Fruit fly (Drosophila melanogaster) whole organism, prepupa: ENCODE data around the gene CG3184.
A peak's percentile ranks its signal among the peaks of the same experiment; 100 is the strongest.

ENCODE experiments used
- CG10631 ChIP-seq: fragments of 200-800 bp; sonication (Bioruptor generic); optimal IDR thresholded peaks from 2 replicates; lab custom pipeline; 2016; ENCODE audit warnings: missing biosample characterization, missing genetic modification characterization
- CG11762 ChIP-seq: fragments of 200-800 bp; sonication (Bioruptor generic); optimal IDR thresholded peaks from 3 replicates; lab custom pipeline; 2016; ENCODE audit warnings: missing biosample characterization, missing genetic modification characterization; ENCODE audit not compliant: insufficient read depth
- CG11902 ChIP-seq: fragments of 200-800 bp; sonication (Bioruptor generic); optimal IDR thresholded peaks from 3 replicates; lab custom pipeline; 2016; ENCODE audit warnings: missing biosample characterization, missing genetic modification characterization
- CG15336 ChIP-seq: fragments of 200-800 bp; sonication (Bioruptor generic); IDR thresholded peaks from 2 replicates; pipeline ENCODE4 v1.3.6; 2022; ENCODE audit warnings: missing biosample characterization, missing genetic modification characterization
- CG1621 ChIP-seq: fragments of 200-800 bp; sonication (Bioruptor generic); optimal IDR thresholded peaks from 3 replicates; lab custom pipeline; 2018; ENCODE audit warnings: missing biosample characterization, mild to moderate bottlenecking, missing genetic modification characterization
- CG16779 ChIP-seq: fragments of 200-800 bp; sonication (Bioruptor generic); optimal IDR thresholded peaks from 3 replicates; lab custom pipeline; 2017; ENCODE audit warnings: missing biosample characterization, mild to moderate bottlenecking, missing genetic modification characterization
- CG3032 ChIP-seq: fragments of 200-800 bp; optimal IDR thresholded peaks from 2 replicates; lab custom pipeline; 2019; ENCODE audit warnings: missing biosample characterization, mild to moderate bottlenecking, missing genetic modification characterization, moderate library complexity
- CG31627 ChIP-seq: fragments of 200-800 bp; sonication (Bioruptor generic); optimal IDR thresholded peaks from 3 replicates; lab custom pipeline; 2016; ENCODE audit warnings: missing biosample characterization, missing genetic modification characterization
- CG32006 ChIP-seq: fragments of 200-800 bp; sonication (Bioruptor generic); optimal IDR thresholded peaks from 3 replicates; lab custom pipeline; 2017; ENCODE audit warnings: missing biosample characterization, mild to moderate bottlenecking, missing genetic modification characterization
- CG34406 ChIP-seq: fragments of 200-800 bp; sonication (Bioruptor generic); optimal IDR thresholded peaks from 3 replicates; lab custom pipeline; 2016; ENCODE audit warnings: missing biosample characterization, missing genetic modification characterization
- CG3919 ChIP-seq: fragments of 200-800 bp; sonication (Bioruptor generic); optimal IDR thresholded peaks from 3 replicates; lab custom pipeline; 2016; ENCODE audit warnings: missing biosample characterization, missing genetic modification characterization
- CG4318 ChIP-seq: fragments of 200-800 bp; sonication (Bioruptor generic); optimal IDR thresholded peaks from 3 replicates; lab custom pipeline; 2017; ENCODE audit warnings: missing biosample characterization, mild to moderate bottlenecking, missing genetic modification characterization
- CG6163 ChIP-seq: fragments of 200-800 bp; sonication (Bioruptor generic); IDR thresholded peaks from 3 replicates; pipeline ENCODE4 v1.3.6; 2022; ENCODE audit warnings: missing biosample characterization, missing genetic modification characterization
- CG6276 ChIP-seq: fragments of 200-800 bp; sonication (Bioruptor generic); optimal IDR thresholded peaks from 2 replicates; lab custom pipeline; 2017; ENCODE audit warnings: missing biosample characterization, mild to moderate bottlenecking, missing genetic modification characterization
- CG6792 ChIP-seq: fragments of 200-800 bp; sonication (Bioruptor generic); optimal IDR thresholded peaks from 3 replicates; lab custom pipeline; 2016; ENCODE audit warnings: missing biosample characterization, missing genetic modification characterization
- CG6808 ChIP-seq: fragments of 200-800 bp; sonication (Bioruptor generic); optimal IDR thresholded peaks from 3 replicates; lab custom pipeline; 2017; ENCODE audit warnings: missing biosample characterization, missing genetic modification characterization, mild to moderate bottlenecking, moderate library complexity, missing genetic modification reagents
- CG6854 ChIP-seq: fragments of 200-800 bp; sonication (Bioruptor generic); optimal IDR thresholded peaks from 2 replicates; lab custom pipeline; 2017; ENCODE audit warnings: missing biosample characterization, mild to moderate bottlenecking, missing genetic modification characterization
- CG7368 ChIP-seq: fragments of 200-800 bp; sonication (Bioruptor generic); optimal IDR thresholded peaks from 3 replicates; lab custom pipeline; 2016; ENCODE audit warnings: missing biosample characterization, missing genetic modification characterization
- CG8119 ChIP-seq: fragments of 200-800 bp; sonication (Bioruptor generic); IDR thresholded peaks from 3 replicates; pipeline ENCODE4 v1.3.6; 2022; ENCODE audit warnings: missing biosample characterization, missing genetic modification characterization
- CG8319 ChIP-seq: fragments of 200-800 bp; sonication (Bioruptor generic); optimal IDR thresholded peaks from 3 replicates; lab custom pipeline; 2016; ENCODE audit warnings: missing biosample characterization, missing genetic modification characterization
- Eip75B ChIP-seq: fragments of 200-800 bp; sonication (Bioruptor generic); optimal IDR thresholded peaks from 3 replicates; lab custom pipeline; 2016; ENCODE audit warnings: missing biosample characterization, missing genetic modification characterization
- Eip78C ChIP-seq: fragments of 200-800 bp; sonication (Bioruptor generic); peaks from one replicate; lab custom pipeline; 2016; ENCODE audit warnings: missing biosample characterization, missing genetic modification characterization
- Eip93F ChIP-seq: fragments of 200-800 bp; sonication (Bioruptor generic); optimal IDR thresholded peaks from 2 replicates; lab custom pipeline; 2016; ENCODE audit warnings: missing biosample characterization, mild to moderate bottlenecking, missing genetic modification characterization
- Ets21C ChIP-seq: fragments of 200-800 bp; sonication (Bioruptor generic); optimal IDR thresholded peaks from 3 replicates; lab custom pipeline; 2016; ENCODE audit warnings: missing biosample characterization, missing genetic modification characterization
- Gug ChIP-seq: fragments of 200-800 bp; sonication (Bioruptor generic); IDR thresholded peaks from 2 replicates; pipeline ENCODE4 v1.3.6; 2022; ENCODE audit warnings: missing biosample characterization, missing genetic modification characterization
- Hr38 ChIP-seq: sonication (Bioruptor generic); optimal IDR thresholded peaks from 2 replicates; lab custom pipeline; 2016; ENCODE audit warnings: missing biosample characterization, missing genetic modification characterization
- Hr39 ChIP-seq: fragments of 200-800 bp; sonication (Bioruptor generic); optimal IDR thresholded peaks from 2 replicates; lab custom pipeline; 2016; ENCODE audit warnings: missing biosample characterization, missing genetic modification characterization
- Hr4 ChIP-seq: fragments of 200-800 bp; sonication (Bioruptor generic); optimal IDR thresholded peaks from 3 replicates; lab custom pipeline; 2016; ENCODE audit warnings: missing biosample characterization, missing genetic modification characterization
- Lpt ChIP-seq: fragments of 200-800 bp; sonication (Bioruptor generic); optimal IDR thresholded peaks from 3 replicates; lab custom pipeline; 2016; ENCODE audit warnings: missing biosample characterization, missing genetic modification characterization
- Met ChIP-seq: fragments of 200-800 bp; sonication (Bioruptor generic); optimal IDR thresholded peaks from 3 replicates; lab custom pipeline; 2016; ENCODE audit warnings: missing biosample characterization, missing genetic modification characterization
- OdsH ChIP-seq: fragments of 200-800 bp; sonication (Bioruptor generic); optimal IDR thresholded peaks from 3 replicates; lab custom pipeline; 2016; ENCODE audit warnings: missing biosample characterization, missing genetic modification characterization
- Smox ChIP-seq: fragments of 200-800 bp; sonication (Bioruptor generic); optimal IDR thresholded peaks from 3 replicates; lab custom pipeline; 2016; ENCODE audit warnings: missing biosample characterization, missing genetic modification characterization
- Sox102F ChIP-seq: fragments of 200-800 bp; sonication (Bioruptor generic); optimal IDR thresholded peaks from 2 replicates; lab custom pipeline; 2016; ENCODE audit warnings: missing biosample characterization, mild to moderate bottlenecking, missing genetic modification characterization
- Sox15 ChIP-seq: fragments of 200-800 bp; sonication (Bioruptor generic); optimal IDR thresholded peaks from 3 replicates; lab custom pipeline; 2016; ENCODE audit warnings: missing biosample characterization, missing genetic modification characterization
- achi ChIP-seq: fragments of 200-800 bp; sonication (Bioruptor generic); optimal IDR thresholded peaks from 3 replicates; lab custom pipeline; 2016; ENCODE audit warnings: missing biosample characterization, missing genetic modification characterization
- cyc ChIP-seq: fragments of 200-800 bp; sonication (Bioruptor generic); optimal IDR thresholded peaks from 3 replicates; lab custom pipeline; 2016; ENCODE audit warnings: missing biosample characterization, missing genetic modification characterization
- dac ChIP-seq: fragments of 200-800 bp; sonication (Bioruptor generic); optimal IDR thresholded peaks from 2 replicates; lab custom pipeline; 2017; ENCODE audit warnings: missing biosample characterization, mild to moderate bottlenecking, missing genetic modification characterization
- esn ChIP-seq: fragments of 200-800 bp; sonication (Bioruptor generic); optimal IDR thresholded peaks from 2 replicates; lab custom pipeline; 2016; ENCODE audit warnings: missing biosample characterization, mild to moderate bottlenecking, missing genetic modification characterization, moderate library complexity
- fd59A ChIP-seq: fragments of 200-800 bp; sonication (Bioruptor generic); optimal IDR thresholded peaks from 2 replicates; lab custom pipeline; 2017; ENCODE audit warnings: missing biosample characterization, mild to moderate bottlenecking, missing genetic modification characterization, missing genetic modification reagents
- fd85E ChIP-seq: fragments of 200-800 bp; sonication (Bioruptor generic); optimal IDR thresholded peaks from 3 replicates; lab custom pipeline; 2016; ENCODE audit warnings: missing biosample characterization, missing genetic modification characterization
- lz ChIP-seq: fragments of 200-800 bp; sonication (Bioruptor generic); optimal IDR thresholded peaks from 3 replicates; lab custom pipeline; 2016; ENCODE audit warnings: missing biosample characterization, missing genetic modification characterization
- pdm3 ChIP-seq: fragments of 200-800 bp; sonication (Bioruptor generic); optimal IDR thresholded peaks from 3 replicates; lab custom pipeline; 2016; ENCODE audit warnings: missing biosample characterization, missing genetic modification characterization
- salr ChIP-seq, 2 experiments: fragments of 200-800 bp; sonication (Bioruptor generic); optimal IDR thresholded peaks; 3 replicates each; lab custom pipeline; 2016 to 2018; ENCODE audit warnings: missing biosample characterization in 2 of 2, missing genetic modification characterization in 2 of 2, mild to moderate bottlenecking in 1 of 2
- ss ChIP-seq, 2 experiments: fragments of 200-800 bp; sonication (Bioruptor generic); optimal IDR thresholded peaks; 2 replicates in 1 of 2; 3 replicates in 1 of 2; lab custom pipeline; 2017 to 2018; ENCODE audit warnings: mild to moderate bottlenecking in 2 of 2, missing biosample characterization in 2 of 2, missing genetic modification characterization in 2 of 2, moderate library complexity in 1 of 2
- svp ChIP-seq: fragments of 200-800 bp; sonication (Bioruptor generic); peaks from one replicate; lab custom pipeline; 2016; ENCODE audit warnings: missing biosample characterization, missing genetic modification characterization
- vri ChIP-seq: fragments of 200-800 bp; sonication (Bioruptor generic); optimal IDR thresholded peaks from 3 replicates; lab custom pipeline; 2016; ENCODE audit warnings: missing biosample characterization, mild to moderate bottlenecking, missing genetic modification characterization

Gene CG3184

dm6 chrX:6656626-6657558 is 31.7 kb downstream of the CG3184 start (continued):
- peak; percentile 60 for TF ChIP-seq Eip93F (GFP tag; lab: Kevin White, UChicago)
- peak; percentile 71 for TF ChIP-seq CG15336 (GFP tag; lab: Robert Waterston, UW)
- peak; percentile 11 for TF ChIP-seq CG6792 (GFP tag; lab: Kevin White, UChicago)
- no peak for TF ChIP-seq CG7368 (GFP tag; lab: Kevin White, UChicago)
- TF ChIP-seq CG6276 (GFP tag; lab: Kevin White, UChicago) = peak; percentile 55
- TF ChIP-seq vri = peak; percentile 67
- TF ChIP-seq Eip78C (GFP tag; lab: Kevin White, UChicago) = peak; percentile 78
- peak; percentile 22 for TF ChIP-seq Eip75B (GFP tag; lab: Kevin White, UChicago)
- peak; percentile 38 for TF ChIP-seq CG32006 (GFP tag; lab: Kevin White, UChicago)
- no peak for TF ChIP-seq CG4318
- TF ChIP-seq CG11762 (GFP tag; lab: Kevin White, UChicago) = no peak
- peak; percentile 40 for TF ChIP-seq CG16779 (tag; lab: Kevin White, UChicago)
- peak; percentile 54 to 59 for TF ChIP-seq ss (GFP tag; optimal IDR thresholded peaks at IDR 0.05; lab: Kevin White, UChicago)
- TF ChIP-seq fd59A (GFP tag; lab: Kevin White, UChicago) = no peak
- TF ChIP-seq achi (GFP tag; lab: Kevin White, UChicago) = peak; percentile 13
- peak; percentile 41 for TF ChIP-seq OdsH (GFP tag; lab: Kevin White, UChicago)
- TF ChIP-seq svp (GFP tag; lab: Kevin White, UChicago) = peak; percentile 66
- TF ChIP-seq lz (GFP tag; lab: Kevin White, UChicago) = no peak
- TF ChIP-seq CG6163 (GFP tag; lab: Robert Waterston, UW) = 0 out of 3 replicates have a peak, but pooled peaks have one; percentile 30
- TF ChIP-seq Sox102F (GFP tag; lab: Kevin White, UChicago) = peak; percentile 48
- TF ChIP-seq CG10631 (GFP tag; lab: Kevin White, UChicago) = no peak
- TF ChIP-seq Smox (GFP tag; lab: Kevin White, UChicago) = no peak
- no peak for TF ChIP-seq Hr38 (GFP tag; lab: Kevin White, UChicago)

- TF ChIP-seq CG3919 (GFP tag; lab: Kevin White, UChicago) (peak; percentile 92), cyc (peak; percentile 94), fd85E (GFP tag; lab: Kevin White, UChicago) (peak; percentile 75), esn (peak; percentile 95), Hr4 (peak; percentile 96), CG6808 (GFP tag; lab: Kevin White, UChicago) (peak; percentile 87), Hr38 (GFP tag; lab: Kevin White, UChicago) (no peak), dac (GFP tag; lab: Kevin White, UChicago) (peak; percentile 89), CG1621 (tag; lab: Kevin White, UChicago) (peak; percentile 84), Eip78C (GFP tag; lab: Kevin White, UChicago) (peak; percentile 97), Ets21C (GFP tag; lab: Kevin White, UChicago) (peak; percentile 86), CG8319 (GFP tag; lab: Kevin White, UChicago) (peak; percentile 89), CG15336 (GFP tag; lab: Robert Waterston, UW) (peak; percentile 92), salr (GFP tag; optimal IDR thresholded peaks at IDR 0.05; lab: Kevin White, UChicago) (peak; percentile 73 to 91), CG10631 (GFP tag; lab: Kevin White, UChicago) (peak; percentile 89), CG34406 (GFP tag; lab: Kevin White, UChicago) (peak; percentile 89), Sox15 (GFP tag; lab: Kevin White, UChicago) (peak; percentile 89), CG8119 (GFP tag; lab: Robert Waterston, UW) (peak; percentile 93), CG6276 (GFP tag; lab: Kevin White, UChicago) (peak; percentile 92), CG32006 (GFP tag; lab: Kevin White, UChicago) (peak; percentile 96), fd59A (GFP tag; lab: Kevin White, UChicago) (peak; percentile 80), CG7368 (GFP tag; lab: Kevin White, UChicago) (peak; percentile 85), CG11902 (GFP tag; lab: Kevin White, UChicago) (peak; percentile 88), CG6854 (peak; percentile 68), Gug (peak; percentile 82), CG16779 (tag; lab: Kevin White, UChicago) (peak; percentile 83), CG3032 (tag; lab: Kevin White, UChicago) (peak; percentile 84), CG6163 (GFP tag; lab: Robert Waterston, UW) (peak; percentile 90), Lpt (GFP tag; lab: Kevin White, UChicago) (peak; percentile 85), Hr39 (peak; percentile 93), pdm3 (GFP tag; lab: Kevin White, UChicago) (peak; percentile 93), CG31627 (GFP tag; lab: Kevin White, UChicago) (peak; percentile 92), Met (GFP tag; lab: Kevin White, UChicago) (peak; percentile 93)
These were observed 32.5 kb downstream of the CG3184 start for dm6 chrX:6656023-6656594.
